Worm (Caenorhabditis elegans) whole organism, mixed stage, embryonic: Measurements from ENCODE around the gene F08H9.3.

Experiments used
- ceh-39 ChIP-seq: fragments of 150-350 bp; optimal IDR thresholded peaks from 2 replicates; lab custom pipeline; 2014; ENCODE audit warnings: missing biosample characterization, missing genetic modification characterization
- lin-13 ChIP-seq: fragments of 150-350 bp; optimal IDR thresholded peaks from 2 replicates; lab custom pipeline; 2014; ENCODE audit warnings: missing biosample characterization, missing genetic modification characterization
- mab-5 ChIP-seq: fragments of 150-350 bp; optimal IDR thresholded peaks from 2 replicates; lab custom pipeline; 2014; ENCODE audit warnings: missing biosample characterization, missing genetic modification characterization
- nhr-12 ChIP-seq: fragments of 150-350 bp; optimal IDR thresholded peaks from 2 replicates; lab custom pipeline; 2014; ENCODE audit warnings: missing biosample characterization, missing genetic modification characterization
- nhr-2 ChIP-seq: fragments of 150-350 bp; optimal IDR thresholded peaks from 2 replicates; lab custom pipeline; 2014; ENCODE audit warnings: missing biosample characterization, missing genetic modification characterization
- nhr-237 ChIP-seq: fragments of 150-350 bp; optimal IDR thresholded peaks from 2 replicates; lab custom pipeline; 2014; ENCODE audit warnings: missing biosample characterization, missing genetic modification characterization
- nhr-28 ChIP-seq: fragments of 150-350 bp; optimal IDR thresholded peaks from 2 replicates; lab custom pipeline; 2014; ENCODE audit warnings: missing biosample characterization, missing genetic modification characterization
- snpc-4 ChIP-seq: fragments of 150-350 bp; optimal IDR thresholded peaks from 2 replicates; lab custom pipeline; 2014; ENCODE audit warnings: missing biosample characterization, missing genetic modification characterization
- unc-39 ChIP-seq: fragments of 150-350 bp; optimal IDR thresholded peaks from 2 replicates; lab custom pipeline; 2014; ENCODE audit warnings: missing biosample characterization, missing genetic modification characterization

DNA sequence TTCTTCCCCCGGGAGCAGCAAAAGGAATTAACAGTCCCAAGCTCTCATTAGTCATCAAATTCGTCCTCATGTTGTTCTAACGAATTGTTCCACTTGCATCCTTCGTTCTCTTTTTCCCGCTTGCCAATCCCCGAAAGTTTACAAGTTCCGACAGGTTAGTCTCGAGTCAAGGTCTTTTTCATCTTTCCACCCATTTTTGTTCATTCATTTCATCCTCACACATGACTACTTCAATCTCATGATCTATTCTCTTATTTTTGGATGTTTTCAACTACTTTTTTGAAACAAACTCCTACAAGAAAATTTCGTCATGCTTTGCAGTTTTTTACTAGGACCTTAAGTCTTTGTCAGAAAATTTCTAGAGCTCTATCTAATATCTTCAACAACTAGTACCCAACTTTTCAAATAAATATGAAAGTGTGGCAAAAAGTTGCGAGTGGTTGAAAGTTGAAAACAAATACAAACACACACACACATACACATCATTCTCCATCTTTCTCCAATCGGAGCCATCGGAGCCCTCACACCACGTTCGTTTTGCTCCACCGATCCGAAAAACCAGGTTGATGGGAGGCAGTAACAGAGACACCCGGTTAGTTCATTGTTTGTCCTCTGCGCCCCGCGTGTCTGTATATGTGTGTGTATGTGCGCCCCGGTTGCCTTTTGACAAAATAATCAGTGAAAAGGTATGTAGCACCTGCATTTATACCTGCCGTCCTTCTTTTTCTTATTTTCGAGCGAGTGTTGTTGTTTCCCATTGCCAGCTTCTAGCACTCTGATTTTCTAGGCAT, 36.1 kb upstream of the F08H9.3 start:
- no peak for TF ChIP-seq mab-5 (tag; lab: Kevin White, UChicago)
- TF ChIP-seq ceh-39: no peak
- no peak for TF ChIP-seq lin-13 (tag; lab: Kevin White, UChicago)
- no peak for TF ChIP-seq nhr-12 (tag; lab: Kevin White, UChicago)
- no peak for TF ChIP-seq unc-39 (tag; lab: Kevin White, UChicago)
- TF ChIP-seq snpc-4 (tag; lab: Kevin White, UChicago): no peak
- TF ChIP-seq nhr-2 (tag; lab: Kevin White, UChicago): no peak
- TF ChIP-seq nhr-237 (tag; lab: Kevin White, UChicago): no peak
- no peak for TF ChIP-seq nhr-28 (tag; lab: Kevin White, UChicago)
